Worm (Caenorhabditis elegans): ENCODE measurements around the gene spp-30.

DNA sequence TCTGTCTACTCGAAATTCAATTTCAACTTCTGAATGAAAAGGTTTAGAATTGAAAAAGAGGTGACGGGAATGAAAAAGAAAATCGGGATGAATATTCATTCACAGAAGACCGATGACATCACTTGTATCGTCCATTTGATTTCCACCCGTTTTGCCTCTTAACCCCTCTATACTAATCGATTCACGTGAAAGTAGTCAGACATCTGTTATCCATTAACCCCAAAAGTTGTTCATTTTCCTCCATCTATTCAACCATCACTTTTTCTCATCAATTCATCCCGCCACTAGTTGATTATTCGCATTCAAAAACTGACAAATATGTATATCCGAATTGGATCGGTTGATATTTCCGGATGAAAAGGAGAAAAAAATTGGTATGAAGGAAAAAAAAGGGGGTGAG is 35.9 kb downstream of the spp-30 start:
- no peak for TF ChIP-seq him-1 (tag; optimal IDR thresholded peaks at IDR 0.05)
- TF ChIP-seq W03F9.2 (tag; optimal IDR thresholded peaks at IDR 0.05) = no peak
- no peak for TF ChIP-seq dao-5 (tag; optimal IDR thresholded peaks at IDR 0.05)

Measured in whole organism, L4/young adult.